Fruit fly (Drosophila melanogaster) Kc167 (cell line): ENCODE results near the gene Ir21a.

Experiments used
- Myc ChIP-seq: fragments of >200 bp; optimal IDR thresholded peaks from 2 replicates; lab custom pipeline; 2017; ENCODE audit warnings: missing external identifiers
- Sin3A ChIP-seq: fragments of >200 bp; optimal IDR thresholded peaks from 2 replicates; lab custom pipeline; 2018; ENCODE audit warnings: missing external identifiers
- h ChIP-seq: fragments of >200 bp; optimal IDR thresholded peaks from 3 replicates; lab custom pipeline; 2018; ENCODE audit warnings: missing external identifiers
- insv ChIP-seq: fragments of >200 bp; optimal IDR thresholded peaks from 3 replicates; lab custom pipeline; 2018; ENCODE audit warnings: missing external identifiers
- psq ChIP-seq: fragments of >200 bp; optimal IDR thresholded peaks from 2 replicates; lab custom pipeline; 2017; ENCODE audit warnings: missing external identifiers
- ttk ChIP-seq: sonication (Bioruptor generic); optimal IDR thresholded peaks from 2 replicates; lab custom pipeline; 2017; ENCODE audit warnings: missing external identifiers

The Ir21a gene

dm6 chr2L:56865-57264 lies 31.9 kb upstream of the Ir21a start:
- TF ChIP-seq insv = no peak
- TF ChIP-seq Sin3A (lab: Kevin White, UChicago) = no peak
- TF ChIP-seq psq (lab: Kevin White, UChicago) = no peak
- TF ChIP-seq h (lab: Kevin White, UChicago) = no peak
- TF ChIP-seq ttk = no peak
- no peak for TF ChIP-seq Myc (lab: Kevin White, UChicago)

- no peak for TF ChIP-seq Myc (lab: Kevin White, UChicago)
- TF ChIP-seq Sin3A (lab: Kevin White, UChicago) = no peak
- no peak for TF ChIP-seq insv
- no peak for TF ChIP-seq psq (lab: Kevin White, UChicago)
- no peak for TF ChIP-seq ttk
- TF ChIP-seq h (lab: Kevin White, UChicago) = no peak
These were observed 28.2 kb upstream of the Ir21a start for dm6 chr2L:53108-53507.

DNA sequence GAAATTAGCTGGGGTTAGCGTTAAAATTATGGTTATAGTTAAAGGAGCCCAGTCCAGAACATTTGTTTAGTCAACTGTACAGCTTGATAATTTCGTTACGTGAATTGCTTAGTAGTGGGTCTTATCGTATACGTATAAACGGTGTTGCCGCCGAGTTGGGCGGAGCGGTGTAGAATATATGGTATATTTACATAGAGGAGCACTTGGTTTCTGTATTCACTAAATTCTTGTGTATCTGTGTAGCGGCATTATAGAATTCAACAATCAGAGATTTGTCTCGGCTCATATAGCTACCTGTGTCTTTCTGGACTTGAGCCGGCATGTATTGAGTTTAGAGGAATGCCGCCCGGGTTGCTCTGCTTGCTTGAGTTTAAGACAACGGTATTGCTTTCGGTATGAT lies 10.5 kb upstream of the Ir21a start:
- TF ChIP-seq insv (no peak), ttk (no peak), psq (lab: Kevin White, UChicago) (no peak), Sin3A (lab: Kevin White, UChicago) (no peak)

- TF ChIP-seq Myc (lab: Kevin White, UChicago) (no peak), Sin3A (lab: Kevin White, UChicago) (no peak), h (lab: Kevin White, UChicago) (no peak)
These were observed 9.1 kb upstream of the Ir21a start for dm6 chr2L:34054-34453.

dm6 chr2L:21587-21986 lies 3.4 kb downstream of the Ir21a start:
- TF ChIP-seq Sin3A (lab: Kevin White, UChicago) = no peak
- no peak for TF ChIP-seq insv
- TF ChIP-seq h (lab: Kevin White, UChicago) = no peak
- TF ChIP-seq Myc (lab: Kevin White, UChicago) = no peak
- no peak for TF ChIP-seq ttk
- TF ChIP-seq psq (lab: Kevin White, UChicago) = no peak

DNA sequence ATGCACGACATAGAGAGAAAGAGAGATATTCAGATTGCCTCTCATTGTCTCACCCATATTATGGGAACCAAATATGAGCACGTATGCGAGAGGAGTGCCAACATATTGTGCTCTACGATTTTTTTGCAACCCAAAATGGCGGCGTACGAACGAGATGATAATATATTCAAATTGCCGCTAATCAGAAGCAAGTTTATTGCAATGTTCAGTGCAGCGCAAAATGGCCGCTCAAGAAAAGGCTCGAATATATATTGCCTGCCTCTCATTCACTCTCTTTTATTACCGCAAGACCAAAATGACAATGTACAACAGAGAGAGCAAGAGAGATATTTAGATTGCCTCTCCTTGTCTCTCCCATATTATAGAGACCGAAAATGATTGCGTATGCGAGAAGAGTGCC lies 19.4 kb downstream of the Ir21a start:
- TF ChIP-seq ttk (no peak), Sin3A (lab: Kevin White, UChicago) (no peak), h (lab: Kevin White, UChicago) (no peak), insv (no peak), Myc (lab: Kevin White, UChicago) (no peak), psq (lab: Kevin White, UChicago) (no peak)
